Worm (Caenorhabditis elegans) whole organism, young adult: ENCODE measurements around the gene T13F2.2.

Experiments used
- C17E4.6 ChIP-seq: fragments of 200-800 bp; sonication (Bioruptor generic); IDR thresholded peaks from 2 replicates; pipeline ENCODE4 v1.3.6; 2022; ENCODE audit warnings: missing genetic modification reagents, missing genetic modification characterization, missing compliant biosample characterization
- F33H1.4 ChIP-seq: fragments of 200-800 bp; sonication (Bioruptor generic); IDR thresholded peaks from 2 replicates; pipeline ENCODE4 v1.3.6; 2022; ENCODE audit warnings: missing genetic modification reagents, missing genetic modification characterization, missing compliant biosample characterization
- F49E8.2 ChIP-seq: sonication (generic microtip); optimal IDR thresholded peaks from 3 replicates; lab custom pipeline; 2017; ENCODE audit warnings: missing genetic modification characterization, mild to moderate bottlenecking, missing compliant biosample characterization, antibody characterized with exemption, moderate library complexity; ENCODE audit not compliant: insufficient read depth
- F52B5.7 ChIP-seq: sonication (generic microtip); optimal IDR thresholded peaks from 2 replicates; lab custom pipeline; 2016; ENCODE audit warnings: mild to moderate bottlenecking, missing genetic modification characterization, missing compliant biosample characterization
- K11D2.4 ChIP-seq: fragments of 200-800 bp; sonication (Bioruptor generic); IDR thresholded peaks from 2 replicates; pipeline ENCODE4 v1.3.6; 2022; ENCODE audit warnings: missing genetic modification reagents, missing genetic modification characterization, missing compliant biosample characterization
- K12H6.12 ChIP-seq: fragments of 200-800 bp; sonication (Bioruptor generic); optimal IDR thresholded peaks from 2 replicates; lab custom pipeline; 2018; ENCODE audit warnings: mild to moderate bottlenecking, missing genetic modification characterization, missing compliant biosample characterization
- Y53F4B.3 ChIP-seq: fragments of 200-800 bp; sonication (Bioruptor generic); IDR thresholded peaks from 2 replicates; pipeline ENCODE4 v1.3.6; 2022; ENCODE audit warnings: missing genetic modification reagents, missing genetic modification characterization, missing compliant biosample characterization
- Y79H2A.3 ChIP-seq: fragments of 200-800 bp; sonication (Bioruptor generic); conservative IDR thresholded peaks from 2 replicates; pipeline ENCODE4 v1.3.6; 2022; ENCODE audit warnings: missing genetic modification reagents, missing genetic modification characterization, missing compliant biosample characterization
- akir-1 ChIP-seq: fragments of 200-800 bp; sonication (Bioruptor generic); optimal IDR thresholded peaks from 2 replicates; lab custom pipeline; 2018; ENCODE audit warnings: mild to moderate bottlenecking, missing genetic modification characterization, moderate library complexity, missing compliant biosample characterization
- ama-1 ChIP-seq, 3 experiments: fragments of 150-350 bp in 1 of 3; sonication (generic microtip) in 2 of 3; optimal IDR thresholded peaks; 2 replicates each; lab custom pipeline; 2014 to 2018; ENCODE audit warnings: missing biosample characterization in 2 of 3, missing genetic modification characterization in 2 of 3, missing genetic modification reagents in 2 of 3
- aptf-2 ChIP-seq: fragments of 200-800 bp; sonication (Bioruptor generic); conservative IDR thresholded peaks from 2 replicates; pipeline ENCODE4 v1.3.6; 2022; ENCODE audit warnings: missing genetic modification reagents, missing genetic modification characterization, missing compliant biosample characterization
- atf-7 ChIP-seq: sonication (generic microtip); optimal IDR thresholded peaks from 2 replicates; lab custom pipeline; 2017; ENCODE audit warnings: mild to moderate bottlenecking, missing genetic modification characterization, missing compliant biosample characterization
- athp-1 ChIP-seq: sonication (generic microtip); optimal IDR thresholded peaks from 2 replicates; lab custom pipeline; 2017; ENCODE audit warnings: mild to moderate bottlenecking, missing genetic modification characterization, missing compliant biosample characterization
- ceh-27 ChIP-seq: fragments of 200-800 bp; sonication (Bioruptor generic); optimal IDR thresholded peaks from 2 replicates; lab custom pipeline; 2018; ENCODE audit warnings: mild to moderate bottlenecking, missing genetic modification characterization, moderate library complexity, missing compliant biosample characterization
- ceh-40 ChIP-seq: fragments of 200-800 bp; sonication (Bioruptor generic); IDR thresholded peaks from 2 replicates; pipeline ENCODE4 v1.3.6; 2022; ENCODE audit warnings: missing genetic modification characterization, missing compliant biosample characterization
- ceh-58 ChIP-seq: fragments of 200-800 bp; sonication (Bioruptor generic); IDR thresholded peaks from 2 replicates; pipeline ENCODE4 v1.3.6; 2022; ENCODE audit warnings: missing genetic modification characterization, missing compliant biosample characterization
- ceh-79 ChIP-seq: sonication (generic microtip); optimal IDR thresholded peaks from 2 replicates; lab custom pipeline; 2017; ENCODE audit warnings: mild to moderate bottlenecking, missing genetic modification characterization, missing compliant biosample characterization
- ceh-91 ChIP-seq: fragments of 200-800 bp; sonication (Bioruptor generic); IDR thresholded peaks from 2 replicates; pipeline ENCODE4 v1.3.6; 2022; ENCODE audit warnings: missing genetic modification reagents, missing genetic modification characterization, missing compliant biosample characterization
- dox-1 ChIP-seq: fragments of 200-800 bp; sonication (Bioruptor generic); IDR thresholded peaks from 2 replicates; pipeline ENCODE4 v1.3.6; 2022; ENCODE audit warnings: missing genetic modification reagents, missing genetic modification characterization, missing compliant biosample characterization
- efl-1 ChIP-seq: fragments of 150-350 bp; optimal IDR thresholded peaks from 2 replicates; lab custom pipeline; 2014; ENCODE audit warnings: missing biosample characterization, missing genetic modification reagents, missing genetic modification characterization
- egl-44 ChIP-seq: fragments of 200-800 bp; sonication (Bioruptor generic); IDR thresholded peaks from 2 replicates; pipeline ENCODE4 v1.3.6; 2022; ENCODE audit warnings: missing genetic modification reagents, missing genetic modification characterization, missing compliant biosample characterization
- egrh-3 ChIP-seq: fragments of 200-800 bp; sonication (Bioruptor generic); IDR thresholded peaks from 2 replicates; pipeline ENCODE4 v1.3.6; 2022; ENCODE audit warnings: missing genetic modification reagents, missing genetic modification characterization, missing compliant biosample characterization
- him-1 ChIP-seq: sonication (generic microtip); optimal IDR thresholded peaks from 2 replicates; lab custom pipeline; 2016; ENCODE audit warnings: missing genotype, missing genetic modification reagents, missing genetic modification characterization, missing compliant biosample characterization
- hlh-12 ChIP-seq: sonication (generic microtip); optimal IDR thresholded peaks from 2 replicates; lab custom pipeline; 2016; ENCODE audit warnings: missing genetic modification characterization, missing compliant biosample characterization
- hlh-26 ChIP-seq: fragments of 200-800 bp; sonication (Bioruptor generic); conservative IDR thresholded peaks from 2 replicates; pipeline ENCODE4 v1.3.6; 2022; ENCODE audit warnings: missing genetic modification reagents, missing genetic modification characterization, missing compliant biosample characterization
- lag-1 ChIP-seq: fragments of 200-800 bp; sonication (Bioruptor generic); IDR thresholded peaks from 2 replicates; pipeline ENCODE4 v1.3.6; 2022; ENCODE audit warnings: missing genetic modification reagents, missing genetic modification characterization, missing compliant biosample characterization
- lin-40 ChIP-seq: sonication (generic microtip); optimal IDR thresholded peaks from 2 replicates; lab custom pipeline; 2016; ENCODE audit warnings: missing genetic modification characterization, mild to moderate bottlenecking, missing compliant biosample characterization, missing genotype, missing genetic modification reagents
- lsl-1 ChIP-seq: fragments of 200-800 bp; sonication (Bioruptor generic); optimal IDR thresholded peaks from 2 replicates; lab custom pipeline; 2018; ENCODE audit warnings: mild to moderate bottlenecking, missing genetic modification characterization, moderate library complexity, missing compliant biosample characterization
- mcd-1 ChIP-seq: fragments of 200-800 bp; sonication (Bioruptor generic); IDR thresholded peaks from 2 replicates; pipeline ENCODE4 v1.3.6; 2022; ENCODE audit warnings: missing genetic modification reagents, missing genetic modification characterization, missing compliant biosample characterization
- mel-28 ChIP-seq: sonication (generic microtip); optimal IDR thresholded peaks from 2 replicates; lab custom pipeline; 2016; ENCODE audit warnings: borderline replicate concordance, mild to moderate bottlenecking, missing genetic modification characterization, missing compliant biosample characterization
- mxl-1 ChIP-seq: sonication (generic microtip); optimal IDR thresholded peaks from 2 replicates; lab custom pipeline; 2016; ENCODE audit warnings: missing genetic modification characterization, missing compliant biosample characterization
- nfya-1 ChIP-seq: sonication (generic microtip); optimal IDR thresholded peaks from 2 replicates; lab custom pipeline; 2017; ENCODE audit warnings: antibody characterized with exemption, missing compliant biosample characterization, missing genetic modification characterization, borderline replicate concordance; ENCODE audit not compliant: insufficient read depth
- nfyb-1 ChIP-seq: fragments of 200-800 bp; sonication (Bioruptor generic); IDR thresholded peaks from 2 replicates; pipeline ENCODE4 v1.3.6; 2022; ENCODE audit warnings: missing genetic modification reagents, missing genetic modification characterization, missing compliant biosample characterization
- nhr-80 ChIP-seq: sonication (generic microtip); optimal IDR thresholded peaks from 2 replicates; lab custom pipeline; 2016; ENCODE audit warnings: missing genetic modification characterization, missing compliant biosample characterization
- nhr-90 ChIP-seq: sonication (generic microtip); optimal IDR thresholded peaks from 2 replicates; lab custom pipeline; 2016; ENCODE audit warnings: missing genotype, mild to moderate bottlenecking, missing genetic modification characterization, missing compliant biosample characterization
- rcor-1 ChIP-seq: fragments of 200-800 bp; sonication (Bioruptor generic); IDR thresholded peaks from 2 replicates; pipeline ENCODE4 v1.3.6; 2022; ENCODE audit warnings: missing genetic modification reagents, missing genetic modification characterization, missing compliant biosample characterization
- rec-8 ChIP-seq, 2 experiments: sonication (generic microtip); optimal IDR thresholded peaks; 2 replicates each; lab custom pipeline; 2016; ENCODE audit warnings: mild to moderate bottlenecking in 2 of 2, missing genetic modification characterization in 2 of 2, missing genetic modification reagents in 2 of 2, missing genotype in 2 of 2, missing biosample characterization in 1 of 2, missing compliant biosample characterization in 1 of 2, moderate library complexity in 1 of 2
- rpc-1 ChIP-seq, 2 experiments: fragments of 150-350 bp in 1 of 2; sonication (generic microtip) in 1 of 2; optimal IDR thresholded peaks; 2 replicates each; lab custom pipeline; 2014 to 2018; ENCODE audit warnings: missing biosample characterization in 1 of 2, missing genetic modification characterization in 1 of 2, missing genetic modification reagents in 1 of 2, missing genotype in 1 of 2
- snpc-1.1 ChIP-seq: sonication (generic microtip); optimal IDR thresholded peaks from 2 replicates; lab custom pipeline; 2017; ENCODE audit warnings: missing genetic modification characterization, mild to moderate bottlenecking, missing compliant biosample characterization, antibody characterized with exemption, moderate library complexity, missing genotype, missing genetic modification reagents; ENCODE audit not compliant: insufficient read depth
- somi-1 ChIP-seq: fragments of 200-800 bp; sonication (Bioruptor generic); optimal IDR thresholded peaks from 2 replicates; lab custom pipeline; 2018; ENCODE audit warnings: mild to moderate bottlenecking, missing genetic modification characterization, missing compliant biosample characterization
- tlf-1 ChIP-seq: fragments of 200-800 bp; sonication (Bioruptor generic); optimal IDR thresholded peaks from 2 replicates; lab custom pipeline; 2018; ENCODE audit warnings: mild to moderate bottlenecking, missing genetic modification characterization, missing compliant biosample characterization
- unc-62 ChIP-seq: fragments of 150-350 bp; optimal IDR thresholded peaks from 2 replicates; lab custom pipeline; 2014; ENCODE audit warnings: missing biosample characterization, missing genetic modification reagents, missing genetic modification characterization
- zim-3 ChIP-seq: sonication (generic microtip); optimal IDR thresholded peaks from 2 replicates; lab custom pipeline; 2017; ENCODE audit warnings: mild to moderate bottlenecking, missing genetic modification characterization, moderate library complexity, missing compliant biosample characterization
- ztf-18 ChIP-seq: sonication (generic microtip); optimal IDR thresholded peaks from 2 replicates; lab custom pipeline; 2016; ENCODE audit warnings: missing genotype, mild to moderate bottlenecking, missing genetic modification characterization, missing compliant biosample characterization
- ztf-22 ChIP-seq: fragments of 200-800 bp; sonication (Bioruptor generic); optimal IDR thresholded peaks from 2 replicates; lab custom pipeline; 2018; ENCODE audit warnings: mild to moderate bottlenecking, missing genetic modification characterization, moderate library complexity, missing compliant biosample characterization
- ztf-25 ChIP-seq: fragments of 200-800 bp; sonication (Bioruptor generic); IDR thresholded peaks from 2 replicates; pipeline ENCODE4 v1.3.6; 2022; ENCODE audit warnings: missing genetic modification reagents, missing genetic modification characterization, missing compliant biosample characterization
- ztf-26 ChIP-seq: sonication (generic microtip); optimal IDR thresholded peaks from 2 replicates; lab custom pipeline; 2017; ENCODE audit warnings: missing genetic modification characterization, missing compliant biosample characterization
- ztf-3 ChIP-seq: fragments of 200-800 bp; sonication (Bioruptor generic); optimal IDR thresholded peaks from 2 replicates; lab custom pipeline; 2018; ENCODE audit warnings: mild to moderate bottlenecking, missing genetic modification characterization, missing compliant biosample characterization

T13F2.2 gene

ce11 chrIV:9778016-9778415 lies 19.1 kb downstream of the T13F2.2 start, which contains the start of gene T13F2.6 (continued):
- no peak for TF ChIP-seq ztf-3
- TF ChIP-seq F52B5.7 (tag; lab: Kevin White, UChicago), result no peak
- TF ChIP-seq hlh-12 (tag; lab: Kevin White, UChicago), result no peak
- no peak for TF ChIP-seq ama-1 (optimal IDR thresholded peaks at IDR 0.05; lab: Kevin White, UChicago)
- TF ChIP-seq ama-1 (GFP tag; optimal IDR thresholded peaks at IDR 0.05; lab: Kevin White, UChicago), result no peak
- TF ChIP-seq akir-1, result no peak
- TF ChIP-seq mxl-1 (tag; lab: Kevin White, UChicago), result no peak
- peak; percentile 93 for TF ChIP-seq ceh-91 (GFP tag; lab: Robert Waterston, UW)
- peak; percentile 92 for TF ChIP-seq efl-1
- no peak for TF ChIP-seq ztf-26 (tag; lab: Kevin White, UChicago)
- no peak for TF ChIP-seq ceh-79 (tag; lab: Kevin White, UChicago)
- TF ChIP-seq ztf-25, result 0 out of 2 replicates have a peak, but pooled peaks have one; percentile 54
- peak; percentile 82 for TF ChIP-seq Y53F4B.3 (GFP tag; lab: Robert Waterston, UW)
- TF ChIP-seq tlf-1 (GFP tag; lab: Kevin White, UChicago), result peak; percentile 83
- TF ChIP-seq nfyb-1 (GFP tag; lab: Robert Waterston, UW), result no peak
- TF ChIP-seq K12H6.12 (tag; lab: Kevin White, UChicago), result no peak
- no peak for TF ChIP-seq lin-40 (tag; lab: Kevin White, UChicago)
- no peak for TF ChIP-seq ztf-18 (tag; lab: Kevin White, UChicago)
- TF ChIP-seq nhr-80 (tag; lab: Kevin White, UChicago), result no peak
- peak; percentile 15; the same call in 1 of the 2 replicates for TF ChIP-seq C17E4.6
- no peak for TF ChIP-seq aptf-2
- no peak for TF ChIP-seq ceh-27 (GFP tag; lab: Kevin White, UChicago)
- TF ChIP-seq rpc-1 (optimal IDR thresholded peaks at IDR 0.05; lab: Kevin White, UChicago), result no peak
- TF ChIP-seq rpc-1 (tag; optimal IDR thresholded peaks at IDR 0.05; lab: Kevin White, UChicago), result no peak
- TF ChIP-seq somi-1 (GFP tag; lab: Kevin White, UChicago), result no peak
- no peak for TF ChIP-seq mcd-1
- TF ChIP-seq lsl-1 (GFP tag; lab: Kevin White, UChicago), result peak; percentile 100
- no peak for TF ChIP-seq egrh-3
- no peak for TF ChIP-seq ceh-58
- no peak for TF ChIP-seq ceh-40 (GFP tag; lab: Robert Waterston, UW)
- no peak for TF ChIP-seq nfya-1
- TF ChIP-seq F33H1.4, result peak; percentile 80
- TF ChIP-seq athp-1 (tag; lab: Kevin White, UChicago), result peak; percentile 65
- TF ChIP-seq zim-3 (tag; lab: Kevin White, UChicago), result no peak
- no peak for TF ChIP-seq rec-8 (tag; optimal IDR thresholded peaks at IDR 0.05; lab: Kevin White, UChicago)
- no peak for TF ChIP-seq nhr-90 (tag; lab: Kevin White, UChicago)
- no peak for TF ChIP-seq egl-44 (GFP tag; lab: Robert Waterston, UW)
- TF ChIP-seq hlh-26, result no peak
- peak; percentile 55 for TF ChIP-seq him-1 (tag; lab: Kevin White, UChicago)
- TF ChIP-seq K11D2.4 (GFP tag; lab: Robert Waterston, UW), result no peak
- 0 out of 2 replicates have a peak, but pooled peaks have one; percentile 73 for TF ChIP-seq Y79H2A.3
- peak; percentile 92 for TF ChIP-seq F49E8.2 (tag; lab: Kevin White, UChicago)
- peak; percentile 88 for TF ChIP-seq rcor-1 (GFP tag; lab: Robert Waterston, UW)
- TF ChIP-seq lag-1 (GFP tag; lab: Robert Waterston, UW), result no peak
- TF ChIP-seq atf-7 (tag; lab: Kevin White, UChicago), result no peak
- TF ChIP-seq mel-28, result no peak
- TF ChIP-seq dox-1 (GFP tag; lab: Robert Waterston, UW), result no peak; the same call in 1 of the 2 replicates
- peak; percentile 57 for TF ChIP-seq snpc-1.1 (tag; lab: Kevin White, UChicago)
- no peak for TF ChIP-seq unc-62 (GFP tag; lab: Kevin White, UChicago)
- no peak for TF ChIP-seq ztf-22 (GFP tag; lab: Kevin White, UChicago)
